Fruit fly (Drosophila melanogaster) ovary, adult (tissue): ENCODE data around the gene CG10274.

Experiments
- CG17801 ChIP-seq: fragments of 200-800 bp; optimal IDR thresholded peaks from 2 replicates; lab custom pipeline; 2019; ENCODE audit warnings: missing biosample characterization, mild to moderate bottlenecking, missing genetic modification characterization, moderate library complexity; ENCODE audit not compliant: partially characterized antibody

Gene CG10274

dm6 chr3L:6181776-6182175 is at the start of gene CG10274:
Gene CG10274, minus strand, starts transcription at chr3L:6181829.
- peak; percentile 61 for TF ChIP-seq CG17801 (GFP tag; lab: Kevin White, UChicago)

dm6 chr3L:6220187-6220586 is 38.6 kb upstream of the CG10274 start, which contains the start of gene CG33946:
Gene CG33946, plus strand, starts transcription at chr3L:6220578.
- peak; percentile 58 for TF ChIP-seq CG17801 (GFP tag; lab: Kevin White, UChicago)

dm6 chr3L:6218517-6219155 is 37.0 kb upstream of the CG10274 start:
- TF ChIP-seq CG17801 (GFP tag; lab: Kevin White, UChicago) = no peak

dm6 chr3L:6217806-6218205 is 36.2 kb upstream of the CG10274 start, which contains the start of gene LanA:
Gene LanA, minus strand, starts transcription at chr3L:6218022.
- TF ChIP-seq CG17801 (GFP tag; lab: Kevin White, UChicago) = no peak

- no peak for TF ChIP-seq CG17801 (GFP tag; lab: Kevin White, UChicago)
These were observed 35.6 kb upstream of the CG10274 start for dm6 chr3L:6217212-6217611.

dm6 chr3L:6216787-6217078 is 35.1 kb upstream of the CG10274 start:
- TF ChIP-seq CG17801 (GFP tag; lab: Kevin White, UChicago) = no peak

dm6 chr3L:6215976-6216786 is 34.6 kb upstream of the CG10274 start:
- TF ChIP-seq CG17801 (GFP tag; lab: Kevin White, UChicago) = no peak

dm6 chr3L:6200173-6200572 is 18.5 kb upstream of the CG10274 start, which contains the start of gene CG8219:
Gene CG8219, plus strand, starts transcription at chr3L:6200473.
- TF ChIP-seq CG17801 (GFP tag; lab: Kevin White, UChicago) = no peak

dm6 chr3L:6193556-6194114 is 12.0 kb upstream of the CG10274 start:
- TF ChIP-seq CG17801 (GFP tag; lab: Kevin White, UChicago) = no peak

- TF ChIP-seq CG17801 (GFP tag; lab: Kevin White, UChicago) = peak; percentile 77
These were observed 11.4 kb upstream of the CG10274 start, which contains the start of the genes Sf3b6 and Tnpo for dm6 chr3L:6192822-6193555. Gene Sf3b6, minus strand, starts transcription at chr3L:6193179. Gene Tnpo, plus strand, starts transcription at chr3L:6193480.

dm6 chr3L:6188995-6189927 is 7.6 kb upstream of the CG10274 start, which contains the start of the genes D19A and CG7386:
Gene D19A, minus strand, starts transcription at chr3L:6189123.
Gene CG7386, plus strand, starts transcription at chr3L:6189745.
- peak; percentile 63 for TF ChIP-seq CG17801 (GFP tag; lab: Kevin White, UChicago)

- TF ChIP-seq CG17801 (GFP tag; lab: Kevin White, UChicago) = peak; percentile 69
These were observed 3.3 kb upstream of the CG10274 start, which contains the start of the genes D19B and CG43293 for dm6 chr3L:6184884-6185438. Gene D19B, minus strand, starts transcription at chr3L:6184920. Gene CG43293, plus strand, starts transcription at chr3L:6185189.

dm6 chr3L:6173826-6174255 is 7.8 kb downstream of the CG10274 start, which contains the start of the genes fmt and CG7376:
Gene fmt, minus strand, starts transcription at chr3L:6173880.
Gene CG7376, plus strand, starts transcription at chr3L:6174248.
- peak; percentile 36 for TF ChIP-seq CG17801 (GFP tag; lab: Kevin White, UChicago)
